Worm (Caenorhabditis elegans): ENCODE results near the gene C46F11.5.

DNA sequence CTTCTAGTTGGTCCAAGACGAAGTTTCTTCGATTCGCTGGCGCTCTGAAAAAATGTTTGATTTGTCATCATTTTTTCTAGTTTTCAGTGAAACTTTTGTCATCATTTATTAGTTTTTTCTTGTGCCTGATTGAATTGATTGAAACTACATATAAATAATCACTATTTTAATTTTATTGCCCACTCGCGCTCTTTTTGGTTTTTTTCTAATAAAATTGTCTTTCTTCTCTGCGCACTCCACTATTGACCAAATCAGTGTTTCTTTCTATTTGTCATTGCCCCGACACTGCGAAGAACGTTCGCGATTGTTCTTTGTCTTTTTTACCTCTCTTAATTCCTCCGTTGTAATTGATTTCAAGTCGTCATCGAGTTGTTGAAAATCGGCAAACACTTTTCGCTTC, 7.1 kb downstream of the C46F11.5 start:
- TF ChIP-seq him-1 (tag; optimal IDR thresholded peaks at IDR 0.05), result no peak
- TF ChIP-seq W03F9.2 (tag; optimal IDR thresholded peaks at IDR 0.05), result peak; percentile 3
- no peak for TF ChIP-seq dao-5 (tag; optimal IDR thresholded peaks at IDR 0.05)

Data from whole organism, L4/young adult.